Worm (Caenorhabditis elegans) whole organism, L4 larva: ENCODE results near the gene frm-10.

ENCODE experiments used
- F44E2.7 ChIP-seq: fragments of 200-800 bp; sonication (Bioruptor generic); IDR thresholded peaks from 2 replicates; pipeline ENCODE4 v2.1.2; 2022; ENCODE audit warnings: missing genetic modification characterization, missing compliant biosample characterization
- F49E8.2 ChIP-seq: sonication (generic microtip); optimal IDR thresholded peaks from 2 replicates; lab custom pipeline; 2016; ENCODE audit warnings: missing compliant biosample characterization, mild to moderate bottlenecking, missing genetic modification characterization, borderline replicate concordance
- T20F7.1 ChIP-seq: fragments of 200-800 bp; sonication (Bioruptor generic); optimal IDR thresholded peaks from 2 replicates; lab custom pipeline; 2018; ENCODE audit warnings: mild to moderate bottlenecking, missing genetic modification characterization, missing compliant biosample characterization
- Y105C5A.15 ChIP-seq: fragments of 200-800 bp; sonication (Bioruptor generic); IDR thresholded peaks from 2 replicates; pipeline ENCODE4 v1.3.6; 2022; ENCODE audit warnings: missing genetic modification characterization, missing compliant biosample characterization
- Y5F2A.4 ChIP-seq: fragments of 200-800 bp; sonication (Bioruptor generic); optimal IDR thresholded peaks from 2 replicates; lab custom pipeline; 2018; ENCODE audit warnings: mild to moderate bottlenecking, missing genetic modification characterization, missing compliant biosample characterization
- ZK337.2 ChIP-seq: fragments of 200-800 bp; sonication (Bioruptor generic); IDR thresholded peaks from 2 replicates; pipeline ENCODE4 v1.3.6; 2022; ENCODE audit warnings: missing genetic modification reagents, missing genetic modification characterization, missing compliant biosample characterization
- aly-2 ChIP-seq: sonication (generic microtip); optimal IDR thresholded peaks from 2 replicates; lab custom pipeline; 2018; ENCODE audit warnings: missing biosample characterization, missing genetic modification characterization
- ceh-44 ChIP-seq: fragments of 200-800 bp; sonication (Bioruptor generic); IDR thresholded peaks from 2 replicates; pipeline ENCODE4 v1.3.6; 2022; ENCODE audit warnings: missing genetic modification reagents, missing genetic modification characterization, missing compliant biosample characterization
- ceh-62 ChIP-seq: sonication (generic microtip); optimal IDR thresholded peaks from 2 replicates; lab custom pipeline; 2017; ENCODE audit warnings: missing biosample characterization, missing genetic modification characterization
- ces-1 ChIP-seq: fragments of 150-350 bp; sonication (generic microtip); optimal IDR thresholded peaks from 4 replicates; lab custom pipeline; 2014; ENCODE audit warnings: missing biosample characterization, missing genetic modification reagents, missing genetic modification characterization
- daf-16 ChIP-seq, 3 experiments: sonication (generic microtip); optimal IDR thresholded peaks; 2 replicates each; lab custom pipeline; 2016 to 2017; ENCODE audit warnings: missing genetic modification characterization in 3 of 3, missing genetic modification reagents in 3 of 3, mild to moderate bottlenecking in 2 of 3, missing compliant biosample characterization in 2 of 3, missing biosample characterization in 1 of 3, moderate library complexity in 1 of 3
- daf-8 ChIP-seq: fragments of 200-800 bp; sonication (Bioruptor generic); IDR thresholded peaks from 2 replicates; pipeline ENCODE4 v1.3.6; 2022; ENCODE audit warnings: missing genetic modification characterization, missing compliant biosample characterization
- dmd-9 ChIP-seq: fragments of 200-800 bp; sonication (Bioruptor generic); IDR thresholded peaks from 2 replicates; pipeline ENCODE4 v1.3.6; 2022; ENCODE audit warnings: missing genetic modification reagents, missing genetic modification characterization, missing compliant biosample characterization
- duxl-1 ChIP-seq: sonication (generic microtip); optimal IDR thresholded peaks from 2 replicates; lab custom pipeline; 2016; ENCODE audit warnings: mild to moderate bottlenecking, missing genetic modification characterization, moderate library complexity, missing compliant biosample characterization; ENCODE audit not compliant: poor library complexity
- dve-1 ChIP-seq: sonication (generic microtip); optimal IDR thresholded peaks from 2 replicates; lab custom pipeline; 2017; ENCODE audit warnings: antibody characterized with exemption, mild to moderate bottlenecking, missing genetic modification characterization, missing compliant biosample characterization; ENCODE audit not compliant: insufficient read depth
- hif-1 ChIP-seq, 2 experiments: sonication (generic microtip); optimal IDR thresholded peaks; 2 replicates each; lab custom pipeline; 2016 to 2017; ENCODE audit warnings: missing compliant biosample characterization in 2 of 2, missing genetic modification characterization in 2 of 2, missing genetic modification reagents in 2 of 2, missing genotype in 2 of 2, mild to moderate bottlenecking in 1 of 2
- hlh-11 ChIP-seq: fragments of 200-800 bp; sonication (Bioruptor generic); optimal IDR thresholded peaks from 2 replicates; lab custom pipeline; 2018; ENCODE audit warnings: mild to moderate bottlenecking, missing genetic modification characterization, missing compliant biosample characterization
- hlh-30 ChIP-seq: sonication (generic microtip); optimal IDR thresholded peaks from 2 replicates; lab custom pipeline; 2017; ENCODE audit warnings: antibody characterized with exemption, mild to moderate bottlenecking, missing genetic modification characterization, missing compliant biosample characterization; ENCODE audit not compliant: insufficient read depth
- hmg-1.1 ChIP-seq: fragments of 200-800 bp; sonication (Bioruptor generic); IDR thresholded peaks from 2 replicates; pipeline ENCODE4 v1.3.6; 2022; ENCODE audit warnings: missing genetic modification reagents, missing genetic modification characterization, missing compliant biosample characterization
- jun-1 ChIP-seq: fragments of 150-350 bp; optimal IDR thresholded peaks from 2 replicates; lab custom pipeline; 2014; ENCODE audit warnings: missing biosample characterization, missing genetic modification reagents, missing genetic modification characterization
- lin-29 ChIP-seq: fragments of 200-800 bp; sonication (Bioruptor generic); IDR thresholded peaks from 2 replicates; pipeline ENCODE4 v1.3.6; 2022; ENCODE audit warnings: missing genetic modification reagents, missing genetic modification characterization, missing compliant biosample characterization
- lin-39 ChIP-seq: fragments of 150-350 bp; optimal IDR thresholded peaks from 2 replicates; lab custom pipeline; 2014; ENCODE audit warnings: missing biosample characterization, missing genetic modification reagents, missing genetic modification characterization
- mep-1 ChIP-seq: fragments of 150-350 bp; sonication (generic microtip); optimal IDR thresholded peaks from 3 replicates; lab custom pipeline; 2014; ENCODE audit warnings: missing biosample characterization, missing genetic modification characterization
- mxl-2 ChIP-seq: fragments of 200-800 bp; sonication (Bioruptor generic); conservative IDR thresholded peaks from 2 replicates; pipeline ENCODE4 v1.3.6; 2022; ENCODE audit warnings: missing genetic modification reagents, missing genetic modification characterization, missing compliant biosample characterization
- nhr-10 ChIP-seq: fragments of 150-350 bp; optimal IDR thresholded peaks from 2 replicates; lab custom pipeline; 2014; ENCODE audit warnings: missing biosample characterization, missing genetic modification characterization
- nhr-11 ChIP-seq: fragments of 150-350 bp; optimal IDR thresholded peaks from 2 replicates; lab custom pipeline; 2014; ENCODE audit warnings: missing biosample characterization, missing genetic modification characterization
- nhr-111 ChIP-seq: fragments of 200-800 bp; sonication (Bioruptor generic); optimal IDR thresholded peaks from 2 replicates; lab custom pipeline; 2018; ENCODE audit warnings: mild to moderate bottlenecking, missing genetic modification characterization, missing compliant biosample characterization
- nhr-237 ChIP-seq: sonication (generic microtip); optimal IDR thresholded peaks from 2 replicates; lab custom pipeline; 2017; ENCODE audit warnings: missing biosample characterization, missing genetic modification characterization
- nhr-41 ChIP-seq: fragments of 200-800 bp; sonication (Bioruptor generic); IDR thresholded peaks from 2 replicates; pipeline ENCODE4 v1.3.6; 2022; ENCODE audit warnings: missing genetic modification reagents, missing genetic modification characterization, missing compliant biosample characterization
- pha-4 ChIP-seq, 2 experiments: fragments of 150-350 bp in 1 of 2; fragments of 200-800 bp in 1 of 2; sonication (Bioruptor generic) in 1 of 2; IDR thresholded peaks in 1 of 2; optimal IDR thresholded peaks in 1 of 2; 2 replicates each; pipeline versions ENCODE4 v1.3.6 to Lab custom; 2014 to 2022; ENCODE audit warnings: missing genetic modification characterization in 2 of 2, missing genetic modification reagents in 2 of 2, missing biosample characterization in 1 of 2, missing compliant biosample characterization in 1 of 2
- pqm-1 ChIP-seq: sonication (generic microtip); optimal IDR thresholded peaks from 2 replicates; lab custom pipeline; 2017; ENCODE audit warnings: missing biosample characterization, missing genetic modification characterization
- tra-1 ChIP-seq: fragments of 200-800 bp; sonication (Bioruptor generic); IDR thresholded peaks from 2 replicates; pipeline ENCODE4 v1.3.6; 2022; ENCODE audit warnings: missing genetic modification reagents, missing genetic modification characterization, missing compliant biosample characterization
- zfp-2 ChIP-seq: sonication (generic microtip); optimal IDR thresholded peaks from 2 replicates; lab custom pipeline; 2016; ENCODE audit warnings: mild to moderate bottlenecking, missing genetic modification characterization, missing compliant biosample characterization
- zfp-3 ChIP-seq: fragments of 200-800 bp; sonication (Bioruptor generic); conservative IDR thresholded peaks from 2 replicates; pipeline ENCODE4 v1.3.6; 2022; ENCODE audit warnings: missing genetic modification reagents, missing genetic modification characterization, missing compliant biosample characterization
- zip-11 ChIP-seq: fragments of 200-800 bp; sonication (Bioruptor generic); IDR thresholded peaks from 2 replicates; pipeline ENCODE4 v1.3.6; 2022; ENCODE audit warnings: missing genetic modification characterization, missing compliant biosample characterization

The frm-10 gene

DNA sequence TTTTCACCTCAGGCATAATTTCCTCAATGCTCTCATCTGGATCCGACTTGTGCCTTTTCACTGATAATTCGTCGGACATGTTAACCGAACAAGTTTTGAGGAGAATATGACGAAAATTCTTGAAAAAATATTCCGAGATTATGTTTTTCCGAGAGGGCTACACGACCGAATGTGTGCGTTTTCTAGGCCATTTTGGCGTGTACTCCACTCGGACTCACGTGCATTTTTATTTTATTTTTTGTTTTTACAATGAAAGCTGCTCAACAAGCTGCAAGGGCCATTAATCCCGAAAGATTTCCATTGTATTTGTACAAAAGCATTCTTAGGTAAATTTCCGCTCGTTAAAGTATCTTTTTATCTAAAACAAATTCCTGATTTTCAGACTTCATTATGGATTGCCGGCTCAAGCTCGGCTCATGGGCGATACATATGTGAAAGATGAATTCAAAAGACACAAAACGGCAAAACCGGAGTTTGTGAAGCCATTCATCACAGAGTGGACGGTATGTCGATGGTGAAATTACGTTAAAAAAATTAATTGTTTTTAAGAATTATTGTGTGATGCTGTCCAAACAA, 5.3 kb downstream of the frm-10 start, which contains the start of the genes F25H9.6 and F25H9.7 (continued):
- TF ChIP-seq T20F7.1 (GFP tag; lab: Kevin White, UChicago) = peak; percentile 78
- peak; percentile 79 for TF ChIP-seq mxl-2
- peak; percentile 65 for TF ChIP-seq mep-1 (tag; lab: Kevin White, UChicago)
- TF ChIP-seq pha-4 (GFP tag; IDR thresholded peaks at IDR 0.05; lab: Robert Waterston, UW) = peak; percentile 36; the same call in 1 of the 2 replicates
- TF ChIP-seq pha-4 (tag; optimal IDR thresholded peaks at IDR 0.05; lab: Kevin White, UChicago) = no peak
- TF ChIP-seq zfp-3 (GFP tag; lab: Robert Waterston, UW) = peak; percentile 62; the same call in 1 of the 2 replicates
- TF ChIP-seq nhr-41 (GFP tag; lab: Robert Waterston, UW) = no peak
- peak; percentile 45 for TF ChIP-seq nhr-111
- TF ChIP-seq dmd-9 (GFP tag; lab: Robert Waterston, UW) = peak; percentile 98
- TF ChIP-seq nhr-10 (tag; lab: Kevin White, UChicago) = no peak
- no peak for TF ChIP-seq lin-39 (tag; lab: Kevin White, UChicago)
- no peak for TF ChIP-seq Y5F2A.4
- TF ChIP-seq pqm-1 = no peak
- peak; percentile 66 for TF ChIP-seq hlh-11 (tag; lab: Kevin White, UChicago)
- no peak for TF ChIP-seq F44E2.7 (GFP tag; lab: Robert Waterston, UW)
- TF ChIP-seq hmg-1.1 = peak; percentile 50; the same call in 1 of the 2 replicates
- TF ChIP-seq jun-1 = no peak

DNA sequence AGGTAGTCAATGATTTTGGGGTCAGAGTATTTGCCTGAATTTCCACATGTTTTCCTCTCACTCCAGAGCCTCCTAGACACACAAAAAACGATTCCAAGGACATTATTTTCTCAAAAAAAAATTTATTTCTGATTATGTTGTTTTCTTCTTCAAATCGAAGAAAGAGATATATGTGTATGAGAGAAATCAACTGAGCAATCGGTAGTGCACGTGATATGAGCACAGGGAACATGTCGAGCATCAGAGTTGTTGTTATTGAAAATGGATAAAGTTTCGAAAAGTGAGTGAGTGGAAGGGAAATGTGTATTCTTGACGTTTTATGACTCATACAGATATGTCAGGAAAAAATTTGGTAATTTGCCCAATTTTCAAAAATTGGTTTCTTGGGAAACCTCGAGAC, 9.1 kb downstream of the frm-10 start:
- TF ChIP-seq nhr-11 (peak; percentile 14), ceh-62 (tag; lab: Kevin White, UChicago) (no peak), daf-16 (GFP tag; optimal IDR thresholded peaks at IDR 0.05; lab: Kevin White, UChicago) (peak in 1 of 2 experiments; percentile 59), daf-16 (tag; optimal IDR thresholded peaks at IDR 0.05; lab: Kevin White, UChicago) (no peak)

DNA sequence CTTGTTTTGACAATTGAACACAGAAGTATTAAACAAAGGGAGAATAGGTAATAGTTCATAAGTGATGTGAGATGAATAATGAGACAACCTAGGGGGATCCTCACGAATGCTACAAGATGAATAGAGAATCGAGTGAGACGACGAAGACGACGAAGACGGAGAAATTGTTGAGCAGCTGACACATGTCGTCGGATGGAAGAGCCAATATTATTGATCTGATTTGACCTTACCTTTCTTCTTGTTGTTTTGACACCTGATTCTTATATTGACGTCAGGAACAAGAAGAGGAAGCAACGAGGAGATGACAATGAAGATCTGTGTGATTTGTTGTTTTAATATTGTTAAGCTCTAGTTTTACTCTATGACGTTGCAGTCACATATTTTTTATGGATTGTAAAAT, 10.5 kb downstream of the frm-10 start, which contains the start of gene T10G3.1:
Gene T10G3.1, minus strand, starts transcription at position 213 of the 400 bp plus-strand sequence.
- TF ChIP-seq duxl-1 (tag; lab: Kevin White, UChicago) = no peak
- TF ChIP-seq jun-1 = no peak
- peak in 1 of 2 experiments; percentile 94 for TF ChIP-seq daf-16 (GFP tag; optimal IDR thresholded peaks at IDR 0.05; lab: Kevin White, UChicago)
- no peak for TF ChIP-seq daf-16 (tag; optimal IDR thresholded peaks at IDR 0.05; lab: Kevin White, UChicago)
- no peak for TF ChIP-seq nhr-237 (tag; lab: Kevin White, UChicago)
- TF ChIP-seq Y105C5A.15 = no peak
- TF ChIP-seq ces-1 (GFP tag; lab: Kevin White, UChicago) = no peak
- no peak for TF ChIP-seq ZK337.2 (GFP tag; lab: Robert Waterston, UW)
- no peak for TF ChIP-seq ceh-62 (tag; lab: Kevin White, UChicago)
- TF ChIP-seq F49E8.2 = no peak
- TF ChIP-seq ceh-44 (GFP tag; lab: Robert Waterston, UW) = no peak
- no peak for TF ChIP-seq hif-1 (tag; optimal IDR thresholded peaks at IDR 0.05; lab: Kevin White, UChicago)
- TF ChIP-seq aly-2 (tag; lab: Kevin White, UChicago) = no peak
- no peak for TF ChIP-seq nhr-10 (tag; lab: Kevin White, UChicago)
- TF ChIP-seq nhr-11 = peak; percentile 49

DNA sequence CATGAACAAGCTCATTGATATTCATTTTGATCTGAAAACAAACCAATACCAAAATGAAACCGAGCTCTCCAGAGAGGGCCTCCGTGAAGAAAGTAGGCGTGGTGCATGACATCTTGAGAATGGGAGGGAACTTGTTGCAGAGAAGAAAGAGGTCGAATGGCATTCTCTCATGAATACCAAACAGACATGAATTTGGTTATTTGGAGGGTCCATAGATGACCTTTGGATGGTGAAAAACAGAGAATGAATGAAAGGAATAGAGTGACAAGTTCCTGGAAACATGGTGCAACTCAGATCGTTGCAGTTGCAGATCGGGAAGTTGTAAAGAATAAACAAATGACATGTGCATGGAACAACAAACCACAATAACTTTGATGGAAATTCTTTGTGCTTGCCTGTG, 13.3 kb downstream of the frm-10 start, which contains the start of gene T10G3.8:
Gene T10G3.8, minus strand, starts transcription at position 101 of the 400 bp plus-strand sequence.
- TF ChIP-seq jun-1 = no peak
- TF ChIP-seq zip-11 (GFP tag; lab: Robert Waterston, UW) = no peak
- TF ChIP-seq zfp-2 (tag; lab: Kevin White, UChicago) = no peak
- TF ChIP-seq dve-1 = no peak
- TF ChIP-seq lin-29 (GFP tag; lab: Robert Waterston, UW) = no peak
- TF ChIP-seq daf-8 = no peak
- no peak for TF ChIP-seq zfp-3 (GFP tag; lab: Robert Waterston, UW)
- TF ChIP-seq hlh-30 (tag; lab: Kevin White, UChicago) = no peak
- TF ChIP-seq tra-1 (GFP tag; lab: Robert Waterston, UW) = no peak
